Worm (Caenorhabditis elegans) whole organism, L2 larva: ENCODE data around the gene nlp-30.

Experiments used
- R02D3.7 ChIP-seq: fragments of 150-350 bp; optimal IDR thresholded peaks from 2 replicates; lab custom pipeline; 2014; ENCODE audit warnings: missing biosample characterization, missing genetic modification characterization
- alr-1 ChIP-seq: fragments of 150-350 bp; optimal IDR thresholded peaks from 2 replicates; lab custom pipeline; 2014; ENCODE audit warnings: missing biosample characterization, missing genetic modification characterization
- ama-1 ChIP-seq: fragments of 150-350 bp; optimal IDR thresholded peaks from 2 replicates; lab custom pipeline; 2018; ENCODE audit warnings: inconsistent platforms
- elt-3 ChIP-seq: sonication (generic microtip); optimal IDR thresholded peaks from 2 replicates; lab custom pipeline; 2017; ENCODE audit warnings: missing biosample characterization, missing genetic modification characterization
- lin-11 ChIP-seq: fragments of 150-350 bp; sonication (generic microtip); optimal IDR thresholded peaks from 2 replicates; lab custom pipeline; 2014; ENCODE audit warnings: missing biosample characterization, missing genetic modification characterization, inconsistent platforms, mixed read lengths
- lin-13 ChIP-seq: fragments of 150-350 bp; optimal IDR thresholded peaks from 2 replicates; lab custom pipeline; 2014; ENCODE audit warnings: missing biosample characterization, missing genetic modification reagents, missing genetic modification characterization
- nhr-77 ChIP-seq: fragments of 150-350 bp; optimal IDR thresholded peaks from 2 replicates; lab custom pipeline; 2014; ENCODE audit warnings: missing biosample characterization, missing genetic modification characterization
- snpc-4 ChIP-seq: fragments of 150-350 bp; optimal IDR thresholded peaks from 2 replicates; lab custom pipeline; 2014; ENCODE audit warnings: missing biosample characterization, missing genetic modification characterization
- unc-55 ChIP-seq: fragments of 150-350 bp; sonication (generic microtip); optimal IDR thresholded peaks from 3 replicates; lab custom pipeline; 2014; ENCODE audit warnings: missing biosample characterization, missing genetic modification reagents, missing genetic modification characterization
- unc-62 ChIP-seq: fragments of 150-350 bp; optimal IDR thresholded peaks from 2 replicates; lab custom pipeline; 2014; ENCODE audit warnings: missing biosample characterization, missing genetic modification reagents, missing genetic modification characterization
- zag-1 ChIP-seq: fragments of 150-350 bp; optimal IDR thresholded peaks from 2 replicates; lab custom pipeline; 2014; ENCODE audit warnings: missing biosample characterization, missing genetic modification characterization

ce11 chrV:3994048-3994447, 12.3 kb downstream of the nlp-30 start, which contains the start of gene K09D9.9:
- no peak for TF ChIP-seq snpc-4
- no peak for TF ChIP-seq R02D3.7
- no peak for TF ChIP-seq ama-1 (lab: Kevin White, UChicago)
- TF ChIP-seq alr-1 (tag; lab: Kevin White, UChicago), result no peak
- no peak for TF ChIP-seq unc-55 (GFP tag; lab: Kevin White, UChicago)
- TF ChIP-seq unc-62, result no peak
- no peak for TF ChIP-seq elt-3 (tag; lab: Kevin White, UChicago)
- no peak for TF ChIP-seq lin-13 (GFP tag; lab: Kevin White, UChicago)
- no peak for TF ChIP-seq zag-1
- no peak for TF ChIP-seq lin-11 (tag; lab: Kevin White, UChicago)
- no peak for TF ChIP-seq nhr-77 (tag; lab: Kevin White, UChicago)
